Fruit fly (Drosophila melanogaster): ENCODE measurements around the gene sdt.

DNA sequence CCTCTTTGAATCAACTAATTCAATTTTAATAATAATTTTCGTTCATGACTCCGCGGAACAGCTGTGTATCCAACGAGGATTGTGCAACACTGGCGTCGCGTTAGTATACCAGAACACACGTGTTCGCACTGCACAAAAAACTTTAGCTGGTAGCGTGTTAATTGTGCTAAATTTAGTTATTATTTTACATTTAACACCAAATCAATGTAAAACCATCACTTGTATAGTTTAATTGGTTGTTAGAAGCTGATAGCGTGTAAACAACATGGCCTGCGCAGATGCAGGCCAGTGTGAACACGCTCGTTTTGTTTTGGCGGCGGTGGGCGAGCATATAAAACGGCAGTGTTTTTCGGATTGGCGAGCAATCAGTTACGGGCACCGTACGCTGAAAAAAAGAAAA, 21.1 kb upstream of the sdt start, which contains the start of the genes Traf6 and GIIIspla2:
- TF ChIP-seq ss (GFP tag; optimal IDR thresholded peaks at IDR 0.05) (no peak), CG6808 (GFP tag; optimal IDR thresholded peaks at IDR 0.05) (no peak)
